Worm (Caenorhabditis elegans) whole organism, late embryonic: ENCODE measurements around the gene C26D10.3.

Experiments used
- C38D4.7 ChIP-seq: fragments of 200-800 bp; sonication (Bioruptor generic); optimal IDR thresholded peaks from 2 replicates; lab custom pipeline; 2018; ENCODE audit warnings: mild to moderate bottlenecking, missing genetic modification characterization, moderate library complexity, missing compliant biosample characterization
- F13H6.1 ChIP-seq: sonication (generic microtip); optimal IDR thresholded peaks from 2 replicates; lab custom pipeline; 2016; ENCODE audit warnings: missing genetic modification characterization, missing compliant biosample characterization
- K02D7.2 ChIP-seq: sonication (generic microtip); optimal IDR thresholded peaks from 2 replicates; lab custom pipeline; 2017; ENCODE audit warnings: mild to moderate bottlenecking, missing genetic modification characterization, missing compliant biosample characterization
- Y22D7AL.16 ChIP-seq: sonication (generic microtip); optimal IDR thresholded peaks from 2 replicates; lab custom pipeline; 2016; ENCODE audit warnings: missing genetic modification characterization, missing compliant biosample characterization
- ceh-14 ChIP-seq: sonication (generic microtip); optimal IDR thresholded peaks from 2 replicates; lab custom pipeline; 2016; ENCODE audit warnings: missing genotype, missing genetic modification characterization, missing compliant biosample characterization
- ceh-22 ChIP-seq: sonication (generic microtip); optimal IDR thresholded peaks from 2 replicates; lab custom pipeline; 2017; ENCODE audit warnings: missing biosample characterization, missing genetic modification characterization
- ceh-31 ChIP-seq: sonication (generic microtip); optimal IDR thresholded peaks from 2 replicates; lab custom pipeline; 2016; ENCODE audit warnings: missing genetic modification characterization, missing compliant biosample characterization
- ceh-48 ChIP-seq: sonication (generic microtip); optimal IDR thresholded peaks from 2 replicates; lab custom pipeline; 2016; ENCODE audit warnings: missing genetic modification characterization, inconsistent platforms, missing compliant biosample characterization
- ceh-6 ChIP-seq: fragments of 200-800 bp; sonication (Bioruptor generic); optimal IDR thresholded peaks from 2 replicates; lab custom pipeline; 2018; ENCODE audit warnings: mild to moderate bottlenecking, missing genetic modification characterization, missing compliant biosample characterization
- pag-3 ChIP-seq: sonication (generic microtip); optimal IDR thresholded peaks from 2 replicates; lab custom pipeline; 2016; ENCODE audit warnings: missing compliant biosample characterization, missing genetic modification characterization, borderline replicate concordance
- pros-1 ChIP-seq: fragments of 150-350 bp; optimal IDR thresholded peaks from 2 replicates; lab custom pipeline; 2014; ENCODE audit warnings: missing biosample characterization, missing genetic modification reagents, missing genetic modification characterization
- tbx-2 ChIP-seq: sonication (generic microtip); optimal IDR thresholded peaks from 2 replicates; lab custom pipeline; 2016; ENCODE audit warnings: missing genetic modification characterization, missing compliant biosample characterization
- ttx-3 ChIP-seq: sonication (generic microtip); optimal IDR thresholded peaks from 2 replicates; lab custom pipeline; 2016; ENCODE audit warnings: missing genetic modification reagents, missing genetic modification characterization, missing compliant biosample characterization
- unc-3 ChIP-seq, 2 experiments: fragments of 200-800 bp in 1 of 2; sonication (Bioruptor generic) in 1 of 2; sonication (generic microtip) in 1 of 2; conservative IDR thresholded peaks in 1 of 2; optimal IDR thresholded peaks in 1 of 2; 2 replicates each; pipeline versions ENCODE4 v1.3.6 to Lab custom; 2016 to 2022; ENCODE audit warnings: missing compliant biosample characterization in 2 of 2, missing genetic modification characterization in 2 of 2, missing genetic modification reagents in 1 of 2
- zip-5 ChIP-seq: sonication (generic microtip); optimal IDR thresholded peaks from 2 replicates; lab custom pipeline; 2016; ENCODE audit warnings: missing genetic modification characterization, missing compliant biosample characterization

The C26D10.3 gene

ce11 chrII:8377722-8378121 is 52.5 kb downstream of the C26D10.3 start:
- no peak for TF ChIP-seq unc-3 (GFP tag; conservative IDR thresholded peaks at IDR 0.05; lab: Robert Waterston, UW)
- no peak for TF ChIP-seq unc-3 (tag; optimal IDR thresholded peaks at IDR 0.05; lab: Kevin White, UChicago)
- no peak for TF ChIP-seq K02D7.2
- no peak for TF ChIP-seq Y22D7AL.16 (tag; lab: Kevin White, UChicago)
- no peak for TF ChIP-seq pros-1 (tag; lab: Kevin White, UChicago)
- no peak for TF ChIP-seq ceh-6 (GFP tag; lab: Kevin White, UChicago)
- TF ChIP-seq ceh-48 (tag; lab: Kevin White, UChicago): no peak
- no peak for TF ChIP-seq ceh-31 (tag; lab: Kevin White, UChicago)
- TF ChIP-seq tbx-2: no peak
- TF ChIP-seq ceh-22: no peak
- TF ChIP-seq ttx-3 (tag; lab: Kevin White, UChicago): no peak
- no peak for TF ChIP-seq ceh-14 (tag; lab: Kevin White, UChicago)
- no peak for TF ChIP-seq zip-5 (tag; lab: Kevin White, UChicago)
- TF ChIP-seq F13H6.1 (tag; lab: Kevin White, UChicago): no peak
- no peak for TF ChIP-seq C38D4.7
- TF ChIP-seq pag-3 (tag; lab: Kevin White, UChicago): no peak
